Worm (Caenorhabditis elegans) whole organism, L1 larva: ENCODE results near the gene npr-10.

Experiments used
- elt-2 ChIP-seq: sonication (generic microtip); optimal IDR thresholded peaks from 2 replicates; lab custom pipeline; 2016; ENCODE audit warnings: missing genetic modification characterization, mild to moderate bottlenecking, inconsistent platforms, missing compliant biosample characterization, missing genetic modification reagents
- nhr-11 ChIP-seq: fragments of 150-350 bp; optimal IDR thresholded peaks from 2 replicates; lab custom pipeline; 2014; ENCODE audit warnings: missing biosample characterization, missing genetic modification characterization
- sup-37 ChIP-seq: fragments of 200-800 bp; sonication (Bioruptor generic); optimal IDR thresholded peaks from 2 replicates; lab custom pipeline; 2018; ENCODE audit warnings: mild to moderate bottlenecking, missing genetic modification characterization, missing compliant biosample characterization

DNA sequence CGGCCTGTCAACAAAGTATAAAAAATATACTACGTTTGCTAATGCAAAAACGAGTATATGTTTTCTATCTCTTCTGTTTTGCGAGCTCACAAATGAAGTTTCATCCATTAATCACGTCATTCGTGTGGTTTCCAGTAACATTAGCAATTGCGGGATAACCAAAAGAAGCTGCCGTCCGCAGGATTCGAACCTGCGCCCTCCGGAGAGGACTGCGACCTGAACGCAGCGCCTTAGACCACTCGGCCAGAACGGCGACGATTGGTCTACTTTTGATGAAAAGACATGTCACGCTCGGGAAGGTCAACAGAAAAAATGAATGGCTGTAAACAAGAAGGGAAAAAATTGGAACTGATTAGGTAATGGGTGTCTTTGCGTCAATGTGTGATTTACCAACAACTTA lies 6.3 kb upstream of the npr-10 start:
- no peak for TF ChIP-seq sup-37 (GFP tag; lab: Kevin White, UChicago)
- no peak for TF ChIP-seq elt-2 (tag; lab: Kevin White, UChicago)
- no peak for TF ChIP-seq nhr-11 (tag; lab: Kevin White, UChicago)
